Worm (Caenorhabditis elegans): ENCODE results near the gene F42H10.2.

F42H10.2 gene

DNA sequence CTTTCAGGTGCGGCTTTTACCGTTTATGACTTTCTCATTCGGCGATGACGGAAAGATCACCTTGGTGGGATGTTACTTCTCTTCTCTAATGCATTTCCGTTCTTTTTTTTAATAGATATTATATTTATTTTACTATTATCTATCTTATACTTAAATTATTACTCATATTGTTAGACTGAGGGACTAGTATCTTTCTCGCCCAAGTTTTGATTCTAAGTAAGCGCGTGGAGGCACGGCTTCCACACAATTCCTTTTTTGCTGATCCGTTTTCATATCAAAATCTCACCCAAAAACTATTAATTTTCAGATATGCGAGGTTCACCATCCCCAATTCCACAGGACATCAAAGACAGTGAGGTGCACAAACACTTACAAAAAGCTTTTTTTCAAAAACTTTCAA, 39.4 kb downstream of the F42H10.2 start, which contains the start of gene ZC21.10:
ZC21.10 (plus strand) TSS at position 301 of the 400 bp plus-strand sequence.
- TF ChIP-seq unc-62 (GFP tag; optimal IDR thresholded peaks at IDR 0.05) = no peak

DNA sequence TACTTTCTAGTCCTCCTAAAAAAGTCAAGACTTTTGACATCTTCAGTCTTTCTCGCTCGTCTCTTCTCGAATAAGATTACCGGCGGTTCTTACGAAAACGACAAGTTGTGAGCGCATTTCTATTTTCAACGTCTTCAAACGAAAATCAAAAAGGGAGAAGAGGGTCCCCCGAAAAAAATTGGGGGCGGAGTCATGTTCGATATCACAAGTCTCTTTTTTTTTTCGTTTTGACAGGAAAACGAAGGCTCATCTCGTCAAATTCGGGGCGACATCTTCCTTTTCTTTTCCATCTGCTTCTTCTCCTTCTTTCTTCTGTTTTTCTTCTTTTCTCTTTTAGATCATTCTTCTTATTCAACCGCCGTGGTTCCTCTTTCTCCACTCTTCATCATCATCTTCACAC, 43.5 kb downstream of the F42H10.2 start:
- TF ChIP-seq unc-62 (GFP tag; optimal IDR thresholded peaks at IDR 0.05) = no peak

DNA sequence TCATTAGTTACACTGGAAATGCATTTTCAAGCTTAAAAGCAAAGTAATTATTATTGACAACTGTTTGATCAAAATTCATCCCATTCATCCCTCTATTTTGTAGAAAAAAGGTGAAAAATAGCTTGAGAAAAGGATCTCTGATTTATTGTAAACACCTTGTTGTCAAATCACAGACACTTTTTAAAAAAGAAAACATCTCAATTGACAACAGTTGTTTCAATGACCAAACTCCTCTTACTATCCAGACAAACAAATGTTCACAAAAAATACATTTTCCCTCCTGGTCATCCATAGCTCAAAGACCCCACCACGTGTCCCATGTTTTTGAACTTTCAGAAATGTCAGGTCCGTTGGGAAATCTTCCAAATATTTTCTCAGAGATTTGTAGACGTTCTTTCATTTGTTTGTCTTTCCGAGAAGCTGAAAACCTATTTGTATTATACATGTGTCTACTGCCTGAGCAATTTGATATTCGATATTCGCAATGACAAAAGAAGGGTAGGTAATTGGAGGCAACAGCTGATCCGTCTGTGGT, 44.3 kb downstream of the F42H10.2 start, which contains the start of gene trp-1:
trp-1 (plus strand) TSS at position 485 of the 535 bp plus-strand sequence.
- no peak for TF ChIP-seq unc-62 (GFP tag; optimal IDR thresholded peaks at IDR 0.05)

DNA sequence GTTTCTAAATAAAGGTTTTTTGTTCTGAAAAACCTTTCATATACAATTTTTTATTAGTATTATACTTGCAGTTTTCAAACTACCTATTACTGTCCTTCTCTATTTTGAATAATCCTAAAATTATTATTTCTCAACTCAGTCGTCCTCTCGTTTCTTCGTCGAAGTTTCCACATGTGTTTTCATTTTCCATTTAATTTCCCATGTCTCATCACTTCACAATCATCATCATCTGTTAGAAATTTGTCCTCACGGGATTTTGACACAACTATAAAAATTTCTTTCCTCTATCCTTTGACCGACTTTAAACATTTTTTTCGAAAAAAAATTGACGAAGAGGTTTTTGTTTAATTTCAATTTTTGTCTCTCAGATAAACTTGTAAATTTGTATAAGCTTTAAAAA, 45.0 kb downstream of the F42H10.2 start:
- TF ChIP-seq unc-62 (GFP tag; optimal IDR thresholded peaks at IDR 0.05) = no peak

Data from whole organism, dauer.